Fruit fly (Drosophila melanogaster): ENCODE data around the gene CG43342.

Gene CG43342

DNA sequence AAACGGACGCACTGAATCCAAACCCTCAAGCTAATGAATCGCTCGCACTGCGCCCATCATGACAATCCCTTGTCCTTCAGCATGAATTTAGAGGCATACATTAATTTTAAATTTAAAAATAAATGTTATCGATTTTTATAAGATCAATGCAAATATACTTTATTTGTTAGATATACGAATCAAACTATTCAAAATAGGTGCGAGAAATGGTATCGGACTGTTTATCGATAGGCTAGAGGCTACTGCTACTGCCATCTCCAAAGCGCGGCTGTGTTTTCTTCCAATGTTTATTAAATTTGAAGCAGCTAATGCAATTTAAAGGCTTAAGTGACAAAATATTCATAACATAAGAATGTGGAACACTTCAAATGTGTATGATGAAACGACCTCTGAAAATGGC is at the start of gene CG43342:
CG43342 (plus strand) TSS at position 264 of the 400 bp plus-strand sequence.
- TF ChIP-seq rn (GFP tag; IDR thresholded peaks at IDR 0.05) (no peak), Pif1B (GFP tag; optimal IDR thresholded peaks at IDR 0.05) (no peak), CG9948 (tag; optimal IDR thresholded peaks at IDR 0.05) (no peak), CG10348 (GFP tag; IDR thresholded peaks at IDR 0.05) (no peak), Pif1A (GFP tag; optimal IDR thresholded peaks at IDR 0.05) (no peak), CG17806 (tag; optimal IDR thresholded peaks at IDR 0.05) (no peak), CG14655 (GFP tag; optimal IDR thresholded peaks at IDR 0.05) (no peak), EcR (GFP tag; optimal IDR thresholded peaks at IDR 0.05) (no peak), CG12605 (GFP tag; IDR thresholded peaks at IDR 0.05) (no peak), CG8301 (tag; optimal IDR thresholded peaks at IDR 0.05) (no peak), CG32121 (GFP tag; IDR thresholded peaks at IDR 0.05) (no peak)

DNA sequence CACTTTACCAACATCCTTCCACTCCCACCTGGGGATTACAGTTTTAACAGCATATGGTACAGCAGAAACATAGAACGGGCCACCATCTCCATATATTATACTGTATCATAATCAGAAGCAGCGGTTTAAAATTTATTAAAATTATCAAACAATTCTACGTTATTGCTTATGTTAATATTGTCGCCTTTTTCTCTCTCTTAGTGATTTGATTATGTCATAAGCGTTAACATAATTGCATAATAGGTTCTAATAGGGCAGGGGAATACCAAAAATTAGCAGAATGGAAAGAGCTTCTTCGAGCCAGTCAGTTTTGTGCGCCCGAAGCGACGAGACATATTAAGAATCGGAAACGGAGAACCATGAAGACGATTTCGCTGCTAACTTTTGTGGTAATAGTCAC is 49.4 kb upstream of the CG43342 start, which contains the start of gene CG13862:
CG13862 (plus strand) TSS at position 301 of the 400 bp plus-strand sequence.
- TF ChIP-seq EcR (GFP tag; optimal IDR thresholded peaks at IDR 0.05) = no peak
- TF ChIP-seq CG15710 (tag; optimal IDR thresholded peaks at IDR 0.05) = no peak
- TF ChIP-seq CG17806 (tag; optimal IDR thresholded peaks at IDR 0.05) = no peak
- TF ChIP-seq CG13204 (GFP tag; optimal IDR thresholded peaks at IDR 0.05) = no peak
- no peak for TF ChIP-seq CG32121 (GFP tag; IDR thresholded peaks at IDR 0.05)
- TF ChIP-seq rn (GFP tag; IDR thresholded peaks at IDR 0.05) = no peak
- no peak for TF ChIP-seq CG10348 (GFP tag; IDR thresholded peaks at IDR 0.05)
- no peak for TF ChIP-seq Pif1A (GFP tag; optimal IDR thresholded peaks at IDR 0.05)

dm6 chr3R:22334050-22334449 is 47.1 kb upstream of the CG43342 start, which contains the start of gene CG5391:
CG5391 (minus strand) TSS chr3R:22334150.
- no peak for TF ChIP-seq Pif1A (GFP tag; optimal IDR thresholded peaks at IDR 0.05)
- no peak for TF ChIP-seq Ets98B (GFP tag; IDR thresholded peaks at IDR 0.05)
- no peak for TF ChIP-seq fd96Ca (GFP tag; IDR thresholded peaks at IDR 0.05)
- no peak for TF ChIP-seq EcR (GFP tag; optimal IDR thresholded peaks at IDR 0.05)
- TF ChIP-seq CG4496 (GFP tag; IDR thresholded peaks at IDR 0.05) = no peak
- no peak for TF ChIP-seq CG8301 (tag; optimal IDR thresholded peaks at IDR 0.05)
- TF ChIP-seq gl (tag; optimal IDR thresholded peaks at IDR 0.05) = no peak
- no peak for TF ChIP-seq rn (GFP tag; IDR thresholded peaks at IDR 0.05)
- TF ChIP-seq D1 (tag; optimal IDR thresholded peaks at IDR 0.05) = no peak
- TF ChIP-seq CG15710 (tag; optimal IDR thresholded peaks at IDR 0.05) = no peak
- TF ChIP-seq CG8159 (tag; optimal IDR thresholded peaks at IDR 0.05) = no peak
- TF ChIP-seq CG13204 (GFP tag; optimal IDR thresholded peaks at IDR 0.05) = no peak
- TF ChIP-seq CG14655 (GFP tag; optimal IDR thresholded peaks at IDR 0.05) = no peak

DNA sequence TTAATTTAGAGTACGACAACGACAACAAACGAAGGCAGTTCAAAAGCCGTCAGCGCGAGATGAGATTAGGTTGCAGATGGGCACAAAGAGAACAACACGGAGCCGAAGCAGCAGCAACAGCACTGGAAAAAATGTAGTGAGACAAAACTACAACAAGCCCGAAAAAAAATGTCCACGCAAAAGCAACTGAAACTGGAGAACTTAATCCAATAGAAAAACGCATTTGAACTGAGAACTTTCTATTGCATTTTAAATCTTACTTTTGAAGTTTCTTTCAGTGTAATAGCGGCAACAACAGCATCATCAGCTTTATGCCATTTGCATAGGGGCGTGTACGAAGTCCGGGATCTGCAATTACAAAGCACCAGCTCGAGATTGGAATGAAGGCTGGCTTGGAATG is 41.6 kb upstream of the CG43342 start:
- TF ChIP-seq CG17806 (tag; optimal IDR thresholded peaks at IDR 0.05) (peak; percentile 70), CG10348 (GFP tag; IDR thresholded peaks at IDR 0.05) (no peak), EcR (GFP tag; optimal IDR thresholded peaks at IDR 0.05) (no peak), Ets98B (GFP tag; IDR thresholded peaks at IDR 0.05) (peak; percentile 57; the same call in 1 of the 2 replicates), CG32121 (GFP tag; IDR thresholded peaks at IDR 0.05) (no peak; the same call in 1 of the 2 replicates), CG9948 (tag; optimal IDR thresholded peaks at IDR 0.05) (peak; percentile 61), CG34367 (tag; optimal IDR thresholded peaks at IDR 0.05) (peak; percentile 49), rn (GFP tag; IDR thresholded peaks at IDR 0.05) (peak; percentile 42; the same call in 1 of the 2 replicates), CG14655 (GFP tag; optimal IDR thresholded peaks at IDR 0.05) (peak; percentile 69), fd96Ca (GFP tag; IDR thresholded peaks at IDR 0.05) (peak; percentile 71; the same call in 2 of the 3 replicates), CG13204 (GFP tag; optimal IDR thresholded peaks at IDR 0.05) (peak; percentile 55), CG8301 (tag; optimal IDR thresholded peaks at IDR 0.05) (peak; percentile 58), Pif1B (GFP tag; optimal IDR thresholded peaks at IDR 0.05) (peak; percentile 53), Pif1A (GFP tag; optimal IDR thresholded peaks at IDR 0.05) (peak; percentile 71), CG8159 (tag; optimal IDR thresholded peaks at IDR 0.05) (peak; percentile 77), D1 (tag; optimal IDR thresholded peaks at IDR 0.05) (no peak), CG12605 (GFP tag; IDR thresholded peaks at IDR 0.05) (no peak), Snoo (tag; optimal IDR thresholded peaks at IDR 0.05) (peak; percentile 64), CG4496 (GFP tag; IDR thresholded peaks at IDR 0.05) (peak; percentile 76; the same call in 2 of the 3 replicates), gl (tag; optimal IDR thresholded peaks at IDR 0.05) (peak; percentile 49), CG15710 (tag; optimal IDR thresholded peaks at IDR 0.05) (peak; percentile 76)

DNA sequence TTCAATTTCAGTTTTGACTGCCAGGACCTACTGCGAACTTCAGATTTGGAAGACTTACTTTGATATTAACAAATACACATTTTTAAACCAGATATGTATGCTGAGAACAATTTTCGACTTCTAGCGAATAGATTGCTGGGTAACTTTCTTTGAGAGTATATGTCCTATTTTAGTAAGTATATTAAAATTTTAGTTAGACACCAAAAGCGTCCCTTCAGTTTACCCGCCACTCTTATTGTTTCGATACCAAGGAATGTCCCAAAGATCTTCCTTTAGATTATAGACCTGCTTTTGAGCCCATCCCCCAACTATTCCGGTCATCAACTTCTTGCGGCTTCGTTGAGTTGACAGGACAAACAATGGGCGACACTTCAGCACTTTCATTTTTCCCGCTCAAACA is 40.9 kb upstream of the CG43342 start, which contains the start of gene CG5388:
CG5388 (minus strand) TSS at position 101 of the 400 bp plus-strand sequence.
- no peak for TF ChIP-seq CG8159 (tag; optimal IDR thresholded peaks at IDR 0.05)
- TF ChIP-seq rn (GFP tag; IDR thresholded peaks at IDR 0.05) = no peak
- TF ChIP-seq Pif1B (GFP tag; optimal IDR thresholded peaks at IDR 0.05) = no peak
- no peak for TF ChIP-seq EcR (GFP tag; optimal IDR thresholded peaks at IDR 0.05)
- no peak for TF ChIP-seq CG4496 (GFP tag; IDR thresholded peaks at IDR 0.05)
- TF ChIP-seq CG12605 (GFP tag; IDR thresholded peaks at IDR 0.05) = no peak

DNA sequence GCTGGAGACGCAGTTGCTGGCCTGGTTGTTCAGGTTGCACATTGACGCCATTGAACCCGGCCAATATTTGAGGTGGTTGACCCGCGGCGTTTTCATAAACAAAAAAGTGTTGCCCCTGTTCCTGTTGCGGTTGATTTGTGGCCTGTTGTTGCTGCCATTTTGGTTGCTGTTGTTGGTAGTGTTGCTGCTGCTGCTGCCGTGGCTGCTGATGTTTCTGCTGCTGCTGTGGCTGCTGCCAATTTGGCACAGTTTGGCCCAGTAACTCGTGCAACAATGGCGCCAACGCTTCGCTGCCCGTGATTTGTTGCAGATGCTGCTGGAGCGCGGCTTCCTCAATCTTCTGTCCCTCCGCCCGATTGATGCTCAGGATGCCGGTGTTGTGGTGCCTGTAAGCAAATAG is 39.5 kb upstream of the CG43342 start:
- TF ChIP-seq gl (tag; optimal IDR thresholded peaks at IDR 0.05) (no peak), CG9948 (tag; optimal IDR thresholded peaks at IDR 0.05) (no peak), fd96Ca (GFP tag; IDR thresholded peaks at IDR 0.05) (no peak), D1 (tag; optimal IDR thresholded peaks at IDR 0.05) (no peak), CG34367 (tag; optimal IDR thresholded peaks at IDR 0.05) (no peak), CG12605 (GFP tag; IDR thresholded peaks at IDR 0.05) (no peak), Ets98B (GFP tag; IDR thresholded peaks at IDR 0.05) (no peak), CG8159 (tag; optimal IDR thresholded peaks at IDR 0.05) (no peak), Pif1B (GFP tag; optimal IDR thresholded peaks at IDR 0.05) (no peak), CG10348 (GFP tag; IDR thresholded peaks at IDR 0.05) (no peak), Snoo (tag; optimal IDR thresholded peaks at IDR 0.05) (no peak), CG17806 (tag; optimal IDR thresholded peaks at IDR 0.05) (no peak), EcR (GFP tag; optimal IDR thresholded peaks at IDR 0.05) (no peak), CG4496 (GFP tag; IDR thresholded peaks at IDR 0.05) (no peak), CG14655 (GFP tag; optimal IDR thresholded peaks at IDR 0.05) (no peak), CG32121 (GFP tag; IDR thresholded peaks at IDR 0.05) (no peak), CG15710 (tag; optimal IDR thresholded peaks at IDR 0.05) (no peak), Pif1A (GFP tag; optimal IDR thresholded peaks at IDR 0.05) (no peak), CG13204 (GFP tag; optimal IDR thresholded peaks at IDR 0.05) (no peak), rn (GFP tag; IDR thresholded peaks at IDR 0.05) (no peak)
